Fruit fly (Drosophila melanogaster) whole organism, prepupa: ENCODE measurements around the gene beat-Vb.
A peak's percentile ranks its signal among the peaks of the same experiment; 100 is the strongest.

Source experiments
- CG11902 ChIP-seq: fragments of 200-800 bp; sonication (Bioruptor generic); optimal IDR thresholded peaks from 3 replicates; lab custom pipeline; 2016; ENCODE audit warnings: missing biosample characterization, missing genetic modification characterization
- CG15336 ChIP-seq: fragments of 200-800 bp; sonication (Bioruptor generic); IDR thresholded peaks from 2 replicates; pipeline ENCODE4 v1.3.6; 2022; ENCODE audit warnings: missing biosample characterization, missing genetic modification characterization
- CG16779 ChIP-seq: fragments of 200-800 bp; sonication (Bioruptor generic); optimal IDR thresholded peaks from 3 replicates; lab custom pipeline; 2017; ENCODE audit warnings: missing biosample characterization, mild to moderate bottlenecking, missing genetic modification characterization
- CG31627 ChIP-seq: fragments of 200-800 bp; sonication (Bioruptor generic); optimal IDR thresholded peaks from 3 replicates; lab custom pipeline; 2016; ENCODE audit warnings: missing biosample characterization, missing genetic modification characterization
- CG6276 ChIP-seq: fragments of 200-800 bp; sonication (Bioruptor generic); optimal IDR thresholded peaks from 2 replicates; lab custom pipeline; 2017; ENCODE audit warnings: missing biosample characterization, mild to moderate bottlenecking, missing genetic modification characterization
- CG6854 ChIP-seq: fragments of 200-800 bp; sonication (Bioruptor generic); optimal IDR thresholded peaks from 2 replicates; lab custom pipeline; 2017; ENCODE audit warnings: missing biosample characterization, mild to moderate bottlenecking, missing genetic modification characterization
- CG8119 ChIP-seq: fragments of 200-800 bp; sonication (Bioruptor generic); IDR thresholded peaks from 3 replicates; pipeline ENCODE4 v1.3.6; 2022; ENCODE audit warnings: missing biosample characterization, missing genetic modification characterization
- CG8632 ChIP-seq: fragments of 200-800 bp; sonication (Bioruptor generic); optimal IDR thresholded peaks from 3 replicates; lab custom pipeline; 2016; ENCODE audit warnings: missing biosample characterization, missing genetic modification characterization
- CG9139 ChIP-seq: fragments of 200-800 bp; sonication (Bioruptor generic); optimal IDR thresholded peaks from 3 replicates; lab custom pipeline; 2017; ENCODE audit warnings: missing biosample characterization, mild to moderate bottlenecking, missing genetic modification characterization
- Gug ChIP-seq: fragments of 200-800 bp; sonication (Bioruptor generic); IDR thresholded peaks from 2 replicates; pipeline ENCODE4 v1.3.6; 2022; ENCODE audit warnings: missing biosample characterization, missing genetic modification characterization
- Hr4 ChIP-seq: fragments of 200-800 bp; sonication (Bioruptor generic); optimal IDR thresholded peaks from 3 replicates; lab custom pipeline; 2016; ENCODE audit warnings: missing biosample characterization, missing genetic modification characterization
- Met ChIP-seq: fragments of 200-800 bp; sonication (Bioruptor generic); optimal IDR thresholded peaks from 3 replicates; lab custom pipeline; 2016; ENCODE audit warnings: missing biosample characterization, missing genetic modification characterization
- OdsH ChIP-seq: fragments of 200-800 bp; sonication (Bioruptor generic); optimal IDR thresholded peaks from 3 replicates; lab custom pipeline; 2016; ENCODE audit warnings: missing biosample characterization, missing genetic modification characterization
- dac ChIP-seq: fragments of 200-800 bp; sonication (Bioruptor generic); optimal IDR thresholded peaks from 2 replicates; lab custom pipeline; 2017; ENCODE audit warnings: missing biosample characterization, mild to moderate bottlenecking, missing genetic modification characterization
- dsx ChIP-seq: fragments of 200-800 bp; optimal IDR thresholded peaks from 3 replicates; lab custom pipeline; 2019; ENCODE audit warnings: missing biosample characterization, mild to moderate bottlenecking, missing genetic modification characterization, moderate library complexity; ENCODE audit not compliant: poor library complexity, severe bottlenecking
- eg ChIP-seq: fragments of 200-800 bp; sonication (Bioruptor generic); IDR thresholded peaks from 3 replicates; pipeline ENCODE4 v1.3.6; 2022; ENCODE audit warnings: missing biosample characterization, missing genetic modification characterization
- fkh ChIP-seq: fragments of 200-800 bp; sonication (Bioruptor generic); optimal IDR thresholded peaks from 3 replicates; lab custom pipeline; 2017; ENCODE audit warnings: missing biosample characterization, mild to moderate bottlenecking, missing genetic modification characterization, moderate library complexity
- net ChIP-seq: fragments of 200-800 bp; sonication (Bioruptor generic); optimal IDR thresholded peaks from 3 replicates; lab custom pipeline; 2016; ENCODE audit warnings: missing biosample characterization, missing genetic modification characterization
- pdm3 ChIP-seq: fragments of 200-800 bp; sonication (Bioruptor generic); optimal IDR thresholded peaks from 3 replicates; lab custom pipeline; 2016; ENCODE audit warnings: missing biosample characterization, missing genetic modification characterization
- salr ChIP-seq, 2 experiments: fragments of 200-800 bp; sonication (Bioruptor generic); optimal IDR thresholded peaks; 3 replicates each; lab custom pipeline; 2016 to 2018; ENCODE audit warnings: missing biosample characterization in 2 of 2, missing genetic modification characterization in 2 of 2, mild to moderate bottlenecking in 1 of 2
- ss ChIP-seq, 2 experiments: fragments of 200-800 bp; sonication (Bioruptor generic); optimal IDR thresholded peaks; 2 replicates in 1 of 2; 3 replicates in 1 of 2; lab custom pipeline; 2017 to 2018; ENCODE audit warnings: mild to moderate bottlenecking in 2 of 2, missing biosample characterization in 2 of 2, missing genetic modification characterization in 2 of 2, moderate library complexity in 1 of 2
- svp ChIP-seq: fragments of 200-800 bp; sonication (Bioruptor generic); peaks from one replicate; lab custom pipeline; 2016; ENCODE audit warnings: missing biosample characterization, missing genetic modification characterization
- topi ChIP-seq: fragments of 200-800 bp; sonication (Bioruptor generic); optimal IDR thresholded peaks from 3 replicates; lab custom pipeline; 2016; ENCODE audit warnings: missing biosample characterization, missing genetic modification characterization
- vri ChIP-seq: fragments of 200-800 bp; sonication (Bioruptor generic); optimal IDR thresholded peaks from 3 replicates; lab custom pipeline; 2016; ENCODE audit warnings: missing biosample characterization, mild to moderate bottlenecking, missing genetic modification characterization

The beat-Vb gene

dm6 chr3R:12982167-12982981 lies 66.5 kb downstream of the beat-Vb start (continued):
- TF ChIP-seq net (GFP tag; lab: Kevin White, UChicago) (peak; percentile 59), topi (peak; percentile 65), CG6854 (no peak), CG31627 (GFP tag; lab: Kevin White, UChicago) (peak; percentile 49), CG11902 (peak; percentile 32), Hr4 (peak; percentile 65), Gug (GFP tag; lab: Robert Waterston, UW) (peak; percentile 62), pdm3 (GFP tag; lab: Kevin White, UChicago) (peak; percentile 75), CG9139 (GFP tag; lab: Kevin White, UChicago) (no peak), Met (peak; percentile 65), dsx (peak; percentile 44), dac (GFP tag; lab: Kevin White, UChicago) (peak; percentile 25), CG8632 (GFP tag; lab: Kevin White, UChicago) (peak; percentile 72), CG6276 (peak; percentile 70), CG16779 (no peak), ss (GFP tag; optimal IDR thresholded peaks at IDR 0.05; lab: Kevin White, UChicago) (peak; percentile 20 to 56), OdsH (GFP tag; lab: Kevin White, UChicago) (peak; percentile 63), salr (GFP tag; optimal IDR thresholded peaks at IDR 0.05; lab: Kevin White, UChicago) (peak; percentile 25 to 64)

dm6 chr3R:12982982-12983633 lies 67.3 kb downstream of the beat-Vb start:
- TF ChIP-seq svp, result peak; percentile 36
- peak; percentile 55; the same call in 2 of the 3 replicates for TF ChIP-seq eg (GFP tag; lab: Robert Waterston, UW)
- peak; percentile 13; the same call in 1 of the 3 replicates for TF ChIP-seq CG8119
- TF ChIP-seq CG31627 (GFP tag; lab: Kevin White, UChicago), result no peak
- TF ChIP-seq CG15336 (GFP tag; lab: Robert Waterston, UW), result peak; percentile 41; the same call in 1 of the 2 replicates
- no peak for TF ChIP-seq Gug (GFP tag; lab: Robert Waterston, UW)
- TF ChIP-seq vri (GFP tag; lab: Kevin White, UChicago), result peak; percentile 36
- peak; percentile 45 for TF ChIP-seq fkh (GFP tag; lab: Kevin White, UChicago)
